Worm (Caenorhabditis elegans): ENCODE results near the gene AH10.2.

Gene AH10.2

DNA sequence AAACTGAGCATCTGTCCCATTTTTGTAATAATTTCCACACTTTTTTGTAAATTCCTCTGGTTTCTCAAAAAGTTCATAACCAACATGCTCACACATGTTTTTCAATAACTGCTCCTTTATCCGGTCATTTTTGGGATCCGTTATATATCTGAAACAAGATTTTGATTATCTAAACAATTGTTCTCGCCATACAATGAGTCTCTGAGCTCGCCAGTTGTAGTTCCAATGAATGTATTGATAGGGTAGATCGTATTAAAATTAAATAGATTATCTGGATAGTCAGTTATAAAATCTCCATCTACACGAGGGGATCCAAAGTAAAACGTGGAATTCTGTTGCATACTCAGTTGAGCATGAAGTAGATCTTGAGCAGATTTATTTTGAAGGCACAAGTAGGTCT is 20.0 kb downstream of the AH10.2 start:
- TF ChIP-seq scrt-1 (GFP tag; IDR thresholded peaks at IDR 0.05) (no peak), B0310.2 (tag; optimal IDR thresholded peaks at IDR 0.05) (no peak), ceh-13 (GFP tag; optimal IDR thresholded peaks at IDR 0.05) (no peak), ama-1 (optimal IDR thresholded peaks at IDR 0.05) (no peak), tbx-11 (GFP tag; IDR thresholded peaks at IDR 0.05) (no peak), ets-7 (tag; optimal IDR thresholded peaks at IDR 0.05) (no peak)

DNA sequence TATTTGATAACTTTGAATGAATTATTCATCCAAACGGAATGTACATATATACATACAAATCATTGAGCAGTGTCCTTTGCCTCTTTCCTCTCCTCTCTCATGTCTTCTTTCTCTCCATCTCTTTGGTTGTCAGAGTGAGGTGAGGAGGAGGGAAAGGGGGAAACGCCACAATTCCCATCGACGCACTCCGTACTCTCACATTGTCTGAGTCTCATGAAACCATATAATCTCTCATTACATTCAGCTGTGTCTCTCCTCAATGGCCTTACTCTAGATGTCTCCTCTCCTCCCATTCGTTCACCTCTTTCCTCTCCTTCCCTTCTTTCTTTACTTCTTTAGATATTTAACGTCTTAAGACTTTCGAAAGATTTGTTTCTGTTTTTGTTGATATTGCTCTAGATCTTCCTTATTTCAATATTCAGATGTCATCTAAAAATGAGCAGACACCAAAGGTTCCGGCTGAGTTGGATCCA is 21.1 kb downstream of the AH10.2 start, which contains the start of gene ceh-74:
Gene ceh-74 (plus strand): TSS at position 423 of the 473 bp plus-strand sequence.
- TF ChIP-seq ets-7 (tag; optimal IDR thresholded peaks at IDR 0.05) (no peak), sea-1 (GFP tag; conservative IDR thresholded peaks at IDR 0.05) (no peak), ceh-36 (tag; optimal IDR thresholded peaks at IDR 0.05) (no peak), scrt-1 (GFP tag; IDR thresholded peaks at IDR 0.05) (no peak), hmbx-1 (tag; optimal IDR thresholded peaks at IDR 0.05) (no peak), B0310.2 (tag; optimal IDR thresholded peaks at IDR 0.05) (no peak), tbx-11 (GFP tag; IDR thresholded peaks at IDR 0.05) (no peak), hnd-1 (tag; optimal IDR thresholded peaks at IDR 0.05) (no peak), aly-1 (tag; optimal IDR thresholded peaks at IDR 0.05) (no peak), F13C5.2 (tag; optimal IDR thresholded peaks at IDR 0.05) (no peak), tbx-37 (GFP tag; conservative IDR thresholded peaks at IDR 0.05) (no peak), flt-1 (GFP tag; IDR thresholded peaks at IDR 0.05) (no peak), tra-4 (tag; optimal IDR thresholded peaks at IDR 0.05) (no peak), ama-1 (optimal IDR thresholded peaks at IDR 0.05) (no peak), hmg-4 (GFP tag; optimal IDR thresholded peaks at IDR 0.05) (no peak), ceh-13 (GFP tag; optimal IDR thresholded peaks at IDR 0.05) (no peak), pes-1 (GFP tag; IDR thresholded peaks at IDR 0.05) (no peak)

DNA sequence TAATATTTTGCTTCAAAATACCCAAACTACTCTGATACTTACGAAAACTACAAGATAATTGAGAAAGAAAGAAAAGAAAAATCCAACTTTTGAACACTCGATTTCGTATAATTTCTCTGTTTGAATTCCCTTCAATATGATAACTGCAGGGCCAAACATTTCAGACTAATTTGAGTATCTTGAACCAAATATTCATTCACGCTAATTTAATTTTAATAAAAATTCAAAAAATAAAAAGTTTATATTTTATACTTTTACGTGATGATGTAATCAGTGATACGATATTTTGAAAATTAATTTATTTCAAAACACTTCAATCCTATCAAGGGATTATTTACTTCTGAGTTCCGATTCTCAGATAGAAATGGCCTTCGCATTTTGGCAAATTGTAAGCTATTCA is 23.4 kb downstream of the AH10.2 start, which contains the start of gene ZC376.8:
Gene ZC376.8 (plus strand): TSS at position 301 of the 400 bp plus-strand sequence.
- no peak for TF ChIP-seq ceh-36 (tag; optimal IDR thresholded peaks at IDR 0.05)
- TF ChIP-seq hnd-1 (tag; optimal IDR thresholded peaks at IDR 0.05) = no peak
- TF ChIP-seq tra-4 (tag; optimal IDR thresholded peaks at IDR 0.05) = no peak
- no peak for TF ChIP-seq ceh-13 (GFP tag; optimal IDR thresholded peaks at IDR 0.05)
- no peak for TF ChIP-seq sea-1 (GFP tag; conservative IDR thresholded peaks at IDR 0.05)
- no peak for TF ChIP-seq hmg-4 (GFP tag; optimal IDR thresholded peaks at IDR 0.05)
- no peak for TF ChIP-seq tbx-37 (GFP tag; conservative IDR thresholded peaks at IDR 0.05)

DNA sequence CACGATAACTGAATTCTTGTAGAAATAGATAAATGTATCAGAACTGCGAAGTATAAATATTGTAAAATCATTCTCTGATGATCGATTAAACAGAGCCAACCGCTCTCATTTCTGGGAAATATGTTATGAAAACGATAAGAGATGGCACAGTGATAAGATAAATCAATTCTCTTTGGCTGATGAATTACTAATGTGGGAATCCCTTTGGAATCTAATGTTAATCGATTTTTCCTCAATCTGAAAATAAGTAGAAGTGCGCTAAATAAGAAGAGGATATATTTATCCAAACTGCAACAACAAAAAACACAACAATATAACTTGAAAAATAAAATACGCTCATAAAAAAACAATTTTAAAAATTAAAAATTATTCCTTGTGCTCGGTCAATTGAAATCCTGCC is 26.3 kb downstream of the AH10.2 start, which contains the start of gene cest-2.3:
Gene cest-2.3 (minus strand): TSS at position 101 of the 400 bp plus-strand sequence.
- no peak for TF ChIP-seq flt-1 (GFP tag; IDR thresholded peaks at IDR 0.05)
- no peak for TF ChIP-seq ceh-36 (tag; optimal IDR thresholded peaks at IDR 0.05)
- no peak for TF ChIP-seq tbx-37 (GFP tag; conservative IDR thresholded peaks at IDR 0.05)
- no peak for TF ChIP-seq pes-1 (GFP tag; IDR thresholded peaks at IDR 0.05)
- no peak for TF ChIP-seq ets-7 (tag; optimal IDR thresholded peaks at IDR 0.05)
- TF ChIP-seq hmbx-1 (tag; optimal IDR thresholded peaks at IDR 0.05) = no peak
- no peak for TF ChIP-seq B0310.2 (tag; optimal IDR thresholded peaks at IDR 0.05)
- TF ChIP-seq scrt-1 (GFP tag; IDR thresholded peaks at IDR 0.05) = no peak
- no peak for TF ChIP-seq aly-1 (tag; optimal IDR thresholded peaks at IDR 0.05)
- no peak for TF ChIP-seq ceh-13 (GFP tag; optimal IDR thresholded peaks at IDR 0.05)
- no peak for TF ChIP-seq sea-1 (GFP tag; conservative IDR thresholded peaks at IDR 0.05)
- TF ChIP-seq hmg-4 (GFP tag; optimal IDR thresholded peaks at IDR 0.05) = no peak
- no peak for TF ChIP-seq F13C5.2 (tag; optimal IDR thresholded peaks at IDR 0.05)
- no peak for TF ChIP-seq ama-1 (optimal IDR thresholded peaks at IDR 0.05)
- no peak for TF ChIP-seq tbx-11 (GFP tag; IDR thresholded peaks at IDR 0.05)

DNA sequence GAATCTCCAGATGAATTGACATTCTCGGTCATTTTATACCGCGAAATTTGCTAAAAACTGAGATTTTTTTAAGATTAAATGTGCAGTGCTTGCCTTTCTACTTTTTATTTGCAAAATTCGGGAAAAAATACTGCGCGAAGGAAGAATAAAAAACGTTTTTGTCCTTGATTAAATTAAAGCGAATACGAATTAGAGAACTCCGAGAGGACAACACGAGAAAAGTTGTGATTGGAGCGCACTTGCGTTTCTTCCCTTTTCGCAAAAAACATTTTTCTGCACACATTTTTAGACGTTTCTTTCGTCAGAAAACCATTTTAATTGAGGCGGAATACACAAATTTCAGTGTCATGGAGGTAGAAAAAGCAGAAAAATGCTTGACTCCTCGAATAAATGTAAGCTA is 28.9 kb downstream of the AH10.2 start, which contains the start of the genes trm-1 and ints-2:
Gene trm-1 (minus strand): TSS at position 175 of the 400 bp plus-strand sequence.
Gene ints-2 (plus strand): TSS at position 249 of the 400 bp plus-strand sequence.
- TF ChIP-seq tbx-11 (GFP tag; IDR thresholded peaks at IDR 0.05) (no peak), scrt-1 (GFP tag; IDR thresholded peaks at IDR 0.05) (no peak), hmg-4 (GFP tag; optimal IDR thresholded peaks at IDR 0.05) (no peak)

DNA sequence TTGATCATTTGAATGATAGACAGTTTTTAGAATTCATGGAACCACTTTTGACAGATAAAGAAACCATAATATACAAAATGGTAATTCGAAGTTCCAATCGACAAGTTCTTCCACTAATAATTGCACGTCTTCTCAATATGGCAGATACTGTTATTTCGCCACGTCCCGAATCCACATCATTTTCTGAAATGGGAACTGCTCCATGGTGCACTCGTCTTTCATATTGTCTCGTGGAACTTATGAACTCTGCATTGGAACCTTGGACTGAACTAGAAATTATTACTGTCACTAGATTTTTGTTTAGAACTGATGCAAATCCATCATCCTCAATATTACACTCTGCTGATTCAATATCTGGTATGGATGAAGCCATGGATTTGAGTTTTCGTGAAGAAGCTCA is 30.5 kb downstream of the AH10.2 start:
- TF ChIP-seq tra-4 (tag; optimal IDR thresholded peaks at IDR 0.05) (no peak), ceh-13 (GFP tag; optimal IDR thresholded peaks at IDR 0.05) (no peak), tbx-11 (GFP tag; IDR thresholded peaks at IDR 0.05) (no peak), aly-1 (tag; optimal IDR thresholded peaks at IDR 0.05) (no peak), scrt-1 (GFP tag; IDR thresholded peaks at IDR 0.05) (no peak), F13C5.2 (tag; optimal IDR thresholded peaks at IDR 0.05) (no peak), sea-1 (GFP tag; conservative IDR thresholded peaks at IDR 0.05) (no peak), flt-1 (GFP tag; IDR thresholded peaks at IDR 0.05) (no peak), B0310.2 (tag; optimal IDR thresholded peaks at IDR 0.05) (no peak), hmbx-1 (tag; optimal IDR thresholded peaks at IDR 0.05) (no peak), ama-1 (optimal IDR thresholded peaks at IDR 0.05) (no peak), hmg-4 (GFP tag; optimal IDR thresholded peaks at IDR 0.05) (no peak), pes-1 (GFP tag; IDR thresholded peaks at IDR 0.05) (no peak)

DNA sequence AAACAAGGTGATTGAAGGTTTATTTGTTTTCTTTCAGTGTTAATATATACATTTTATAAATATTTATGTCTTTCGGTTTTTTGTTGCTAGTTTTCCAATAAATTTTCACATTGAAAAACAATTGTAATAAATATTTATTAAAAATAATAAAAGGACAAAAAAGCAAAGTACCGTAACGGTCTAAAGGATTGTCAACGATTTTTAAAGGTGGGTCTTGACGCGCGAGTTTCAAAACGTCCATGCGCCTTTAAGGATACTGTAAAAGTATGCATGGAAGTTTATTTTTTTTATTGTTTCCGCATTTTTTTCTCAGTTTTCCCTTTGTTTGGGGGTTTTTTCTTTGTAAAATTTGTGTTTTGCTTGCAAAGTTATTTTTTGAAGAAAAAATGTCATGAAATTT is 36.3 kb downstream of the AH10.2 start:
- TF ChIP-seq sea-1 (GFP tag; conservative IDR thresholded peaks at IDR 0.05) (no peak), tra-4 (tag; optimal IDR thresholded peaks at IDR 0.05) (no peak)

DNA sequence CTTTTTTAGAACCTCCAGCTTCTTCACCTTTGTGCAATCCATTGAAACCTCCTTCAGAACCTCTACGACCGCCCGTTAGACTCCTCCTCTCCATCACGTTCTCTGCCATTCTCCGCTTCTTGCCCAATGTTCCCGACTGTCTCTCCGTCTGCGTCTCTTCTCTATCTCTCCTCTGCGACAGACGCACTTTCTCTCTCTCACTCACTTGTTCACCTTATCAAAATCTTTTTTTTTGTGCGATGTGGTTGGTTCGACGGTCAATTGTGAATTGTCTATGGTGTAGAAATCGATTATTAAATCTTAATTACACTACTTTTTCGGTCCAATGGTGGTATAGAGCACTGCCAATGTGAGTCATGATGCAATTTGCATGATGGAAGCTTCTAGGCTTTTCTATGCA is 36.9 kb downstream of the AH10.2 start, which contains the start of gene atfs-1:
Gene atfs-1 (plus strand): TSS at position 213 of the 400 bp plus-strand sequence.
- TF ChIP-seq F13C5.2 (tag; optimal IDR thresholded peaks at IDR 0.05) (no peak), flt-1 (GFP tag; IDR thresholded peaks at IDR 0.05) (no peak), sea-1 (GFP tag; conservative IDR thresholded peaks at IDR 0.05) (no peak), B0310.2 (tag; optimal IDR thresholded peaks at IDR 0.05) (no peak), tra-4 (tag; optimal IDR thresholded peaks at IDR 0.05) (no peak), ama-1 (optimal IDR thresholded peaks at IDR 0.05) (no peak), hnd-1 (tag; optimal IDR thresholded peaks at IDR 0.05) (no peak), hmg-4 (GFP tag; optimal IDR thresholded peaks at IDR 0.05) (no peak), pes-1 (GFP tag; IDR thresholded peaks at IDR 0.05) (no peak)
